Worm (Caenorhabditis elegans) whole organism, L4 larva: ENCODE measurements around the gene mnp-1.

ENCODE experiments used
- F26F4.8 ChIP-seq: fragments of 200-800 bp; sonication (Bioruptor generic); conservative IDR thresholded peaks from 2 replicates; pipeline ENCODE4 v1.3.6; 2022; ENCODE audit warnings: missing genetic modification characterization, missing compliant biosample characterization
- F44E2.7 ChIP-seq: fragments of 200-800 bp; sonication (Bioruptor generic); IDR thresholded peaks from 2 replicates; pipeline ENCODE4 v2.1.2; 2022; ENCODE audit warnings: missing genetic modification characterization, missing compliant biosample characterization
- R02D3.7 ChIP-seq: fragments of 150-350 bp; sonication (generic microtip); optimal IDR thresholded peaks from 3 replicates; lab custom pipeline; 2014; ENCODE audit warnings: missing biosample characterization, missing genetic modification characterization
- T26A8.4 ChIP-seq: fragments of 200-800 bp; sonication (Bioruptor generic); IDR thresholded peaks from 2 replicates; pipeline ENCODE4 v1.3.6; 2022; ENCODE audit warnings: missing genetic modification characterization, missing compliant biosample characterization
- Y105C5A.15 ChIP-seq: fragments of 200-800 bp; sonication (Bioruptor generic); IDR thresholded peaks from 2 replicates; pipeline ENCODE4 v1.3.6; 2022; ENCODE audit warnings: missing genetic modification characterization, missing compliant biosample characterization
- Y48G9A.11 ChIP-seq: fragments of 200-800 bp; sonication (Bioruptor generic); IDR thresholded peaks from 2 replicates; pipeline ENCODE4 v1.3.6; 2022; ENCODE audit warnings: missing genetic modification reagents, missing genetic modification characterization, missing compliant biosample characterization
- aha-1 ChIP-seq: fragments of 150-350 bp; peaks from one replicate; lab custom pipeline; 2014; ENCODE audit warnings: missing biosample characterization, missing genetic modification characterization
- aly-2 ChIP-seq: sonication (generic microtip); optimal IDR thresholded peaks from 2 replicates; lab custom pipeline; 2018; ENCODE audit warnings: missing biosample characterization, missing genetic modification characterization
- attf-4 ChIP-seq: sonication (generic microtip); optimal IDR thresholded peaks from 3 replicates; lab custom pipeline; 2017; ENCODE audit warnings: missing biosample characterization, missing genetic modification characterization
- ceh-28 ChIP-seq: fragments of 150-350 bp; optimal IDR thresholded peaks from 2 replicates; lab custom pipeline; 2014; ENCODE audit warnings: missing biosample characterization, missing genetic modification reagents, missing genetic modification characterization
- ceh-62 ChIP-seq: sonication (generic microtip); optimal IDR thresholded peaks from 2 replicates; lab custom pipeline; 2017; ENCODE audit warnings: missing biosample characterization, missing genetic modification characterization
- ceh-82 ChIP-seq: sonication (generic microtip); optimal IDR thresholded peaks from 2 replicates; lab custom pipeline; 2017; ENCODE audit warnings: missing biosample characterization, missing genetic modification characterization
- ces-1 ChIP-seq: fragments of 150-350 bp; sonication (generic microtip); optimal IDR thresholded peaks from 4 replicates; lab custom pipeline; 2014; ENCODE audit warnings: missing biosample characterization, missing genetic modification reagents, missing genetic modification characterization
- daf-16 ChIP-seq, 3 experiments: sonication (generic microtip); optimal IDR thresholded peaks; 2 replicates each; lab custom pipeline; 2016 to 2017; ENCODE audit warnings: missing genetic modification characterization in 3 of 3, missing genetic modification reagents in 3 of 3, mild to moderate bottlenecking in 2 of 3, missing compliant biosample characterization in 2 of 3, missing biosample characterization in 1 of 3, moderate library complexity in 1 of 3
- daf-8 ChIP-seq: fragments of 200-800 bp; sonication (Bioruptor generic); IDR thresholded peaks from 2 replicates; pipeline ENCODE4 v1.3.6; 2022; ENCODE audit warnings: missing genetic modification characterization, missing compliant biosample characterization
- dmd-9 ChIP-seq: fragments of 200-800 bp; sonication (Bioruptor generic); IDR thresholded peaks from 2 replicates; pipeline ENCODE4 v1.3.6; 2022; ENCODE audit warnings: missing genetic modification reagents, missing genetic modification characterization, missing compliant biosample characterization
- duxl-1 ChIP-seq: sonication (generic microtip); optimal IDR thresholded peaks from 2 replicates; lab custom pipeline; 2016; ENCODE audit warnings: mild to moderate bottlenecking, missing genetic modification characterization, moderate library complexity, missing compliant biosample characterization; ENCODE audit not compliant: poor library complexity
- dve-1 ChIP-seq: sonication (generic microtip); optimal IDR thresholded peaks from 2 replicates; lab custom pipeline; 2017; ENCODE audit warnings: antibody characterized with exemption, mild to moderate bottlenecking, missing genetic modification characterization, missing compliant biosample characterization; ENCODE audit not compliant: insufficient read depth
- egl-27 ChIP-seq: sonication (generic microtip); optimal IDR thresholded peaks from 3 replicates; lab custom pipeline; 2017; ENCODE audit warnings: missing biosample characterization, missing genetic modification reagents, missing genetic modification characterization
- hlh-30 ChIP-seq: sonication (generic microtip); optimal IDR thresholded peaks from 2 replicates; lab custom pipeline; 2017; ENCODE audit warnings: antibody characterized with exemption, mild to moderate bottlenecking, missing genetic modification characterization, missing compliant biosample characterization; ENCODE audit not compliant: insufficient read depth
- hmg-1.1 ChIP-seq: fragments of 200-800 bp; sonication (Bioruptor generic); IDR thresholded peaks from 2 replicates; pipeline ENCODE4 v1.3.6; 2022; ENCODE audit warnings: missing genetic modification reagents, missing genetic modification characterization, missing compliant biosample characterization
- jun-1 ChIP-seq: fragments of 150-350 bp; optimal IDR thresholded peaks from 2 replicates; lab custom pipeline; 2014; ENCODE audit warnings: missing biosample characterization, missing genetic modification reagents, missing genetic modification characterization
- lim-7 ChIP-seq: fragments of 200-800 bp; sonication (Bioruptor generic); IDR thresholded peaks from 2 replicates; pipeline ENCODE4 v1.3.6; 2022; ENCODE audit warnings: missing genetic modification characterization, missing compliant biosample characterization
- lin-15B ChIP-seq: fragments of 150-350 bp; sonication (generic microtip); optimal IDR thresholded peaks from 3 replicates; lab custom pipeline; 2014; ENCODE audit warnings: missing biosample characterization, missing genetic modification characterization
- lir-3 ChIP-seq: sonication (generic microtip); optimal IDR thresholded peaks from 2 replicates; lab custom pipeline; 2016; ENCODE audit warnings: mild to moderate bottlenecking, missing genetic modification characterization, missing compliant biosample characterization
- lsy-2 ChIP-seq, 2 experiments: fragments of 150-350 bp in 1 of 2; sonication (generic microtip) in 1 of 2; optimal IDR thresholded peaks; 2 replicates each; lab custom pipeline; 2014 to 2017; ENCODE audit warnings: missing biosample characterization in 2 of 2, missing genetic modification characterization in 2 of 2
- mdl-1 ChIP-seq, 2 experiments: fragments of 150-350 bp in 1 of 2; sonication (generic microtip) in 1 of 2; optimal IDR thresholded peaks; 2 replicates each; lab custom pipeline; 2014 to 2017; ENCODE audit warnings: missing biosample characterization in 2 of 2, missing genetic modification characterization in 2 of 2
- mxl-3 ChIP-seq: fragments of 200-800 bp; sonication (Bioruptor generic); optimal IDR thresholded peaks from 2 replicates; lab custom pipeline; 2018; ENCODE audit warnings: mild to moderate bottlenecking, missing genetic modification characterization, missing compliant biosample characterization
- nhr-11 ChIP-seq: fragments of 150-350 bp; optimal IDR thresholded peaks from 2 replicates; lab custom pipeline; 2014; ENCODE audit warnings: missing biosample characterization, missing genetic modification characterization
- nhr-111 ChIP-seq: fragments of 200-800 bp; sonication (Bioruptor generic); optimal IDR thresholded peaks from 2 replicates; lab custom pipeline; 2018; ENCODE audit warnings: mild to moderate bottlenecking, missing genetic modification characterization, missing compliant biosample characterization
- nhr-41 ChIP-seq: fragments of 200-800 bp; sonication (Bioruptor generic); IDR thresholded peaks from 2 replicates; pipeline ENCODE4 v1.3.6; 2022; ENCODE audit warnings: missing genetic modification reagents, missing genetic modification characterization, missing compliant biosample characterization
- pha-4 ChIP-seq, 2 experiments: fragments of 150-350 bp in 1 of 2; fragments of 200-800 bp in 1 of 2; sonication (Bioruptor generic) in 1 of 2; IDR thresholded peaks in 1 of 2; optimal IDR thresholded peaks in 1 of 2; 2 replicates each; pipeline versions ENCODE4 v1.3.6 to Lab custom; 2014 to 2022; ENCODE audit warnings: missing genetic modification characterization in 2 of 2, missing genetic modification reagents in 2 of 2, missing biosample characterization in 1 of 2, missing compliant biosample characterization in 1 of 2
- pqm-1 ChIP-seq: sonication (generic microtip); optimal IDR thresholded peaks from 2 replicates; lab custom pipeline; 2017; ENCODE audit warnings: missing biosample characterization, missing genetic modification characterization
- rbr-2 ChIP-seq: sonication (generic microtip); optimal IDR thresholded peaks from 2 replicates; lab custom pipeline; 2016; ENCODE audit warnings: missing genotype, missing genetic modification characterization, missing compliant biosample characterization
- set-16 ChIP-seq: fragments of 200-800 bp; sonication (Bioruptor generic); IDR thresholded peaks from 2 replicates; pipeline ENCODE4 v1.3.6; 2022; ENCODE audit warnings: missing genetic modification reagents, missing genetic modification characterization, missing compliant biosample characterization
- snpc-1.2 ChIP-seq: fragments of 200-800 bp; sonication (Bioruptor generic); IDR thresholded peaks from 2 replicates; pipeline ENCODE4 v1.3.6; 2022; ENCODE audit warnings: missing genetic modification reagents, missing genetic modification characterization, missing compliant biosample characterization
- spr-1 ChIP-seq: sonication (generic microtip); optimal IDR thresholded peaks from 2 replicates; lab custom pipeline; 2016; ENCODE audit warnings: mild to moderate bottlenecking, missing genetic modification characterization, missing compliant biosample characterization
- tra-1 ChIP-seq: fragments of 200-800 bp; sonication (Bioruptor generic); IDR thresholded peaks from 2 replicates; pipeline ENCODE4 v1.3.6; 2022; ENCODE audit warnings: missing genetic modification reagents, missing genetic modification characterization, missing compliant biosample characterization
- unc-130 ChIP-seq: sonication (generic microtip); optimal IDR thresholded peaks from 2 replicates; lab custom pipeline; 2016; ENCODE audit warnings: missing genetic modification reagents, missing genetic modification characterization, missing compliant biosample characterization
- unc-62 ChIP-seq, 3 experiments: fragments of 150-350 bp in 1 of 3; sonication (generic microtip); optimal IDR thresholded peaks in 2 of 3; peaks in 1 of 3; 1 replicate in 1 of 3; 2 replicates in 2 of 3; lab custom pipeline; 2014 to 2017; ENCODE audit warnings: missing biosample characterization in 3 of 3, missing genetic modification characterization in 3 of 3, missing genetic modification reagents in 3 of 3, missing genotype in 1 of 3
- zag-1 ChIP-seq: fragments of 150-350 bp; optimal IDR thresholded peaks from 2 replicates; lab custom pipeline; 2014; ENCODE audit warnings: missing biosample characterization, missing genetic modification characterization
- zip-11 ChIP-seq: fragments of 200-800 bp; sonication (Bioruptor generic); IDR thresholded peaks from 2 replicates; pipeline ENCODE4 v1.3.6; 2022; ENCODE audit warnings: missing genetic modification characterization, missing compliant biosample characterization
- zip-2 ChIP-seq: fragments of 150-350 bp; optimal IDR thresholded peaks from 2 replicates; lab custom pipeline; 2014; ENCODE audit warnings: missing biosample characterization, missing genetic modification characterization
- ztf-11 ChIP-seq: fragments of 150-350 bp; optimal IDR thresholded peaks from 2 replicates; lab custom pipeline; 2014; ENCODE audit warnings: missing biosample characterization, missing genetic modification characterization

mnp-1 gene

ce11 chrIII:4313061-4313962 lies 43.1 kb upstream of the mnp-1 start, which contains the start of the genes evl-14 and dcn-1 (continued):
- TF ChIP-seq ceh-82 (tag; lab: Kevin White, UChicago) (no peak), hlh-30 (tag; lab: Kevin White, UChicago) (peak; percentile 94), Y48G9A.11 (no peak), dmd-9 (GFP tag; lab: Robert Waterston, UW) (no peak), mdl-1 (tag; optimal IDR thresholded peaks at IDR 0.05; lab: Kevin White, UChicago) (peak; percentile 57 to 85), egl-27 (no peak), zag-1 (no peak), jun-1 (no peak), zip-11 (no peak), daf-8 (no peak), ztf-11 (tag; lab: Kevin White, UChicago) (no peak), T26A8.4 (GFP tag; lab: Robert Waterston, UW) (no peak), Y105C5A.15 (no peak), hmg-1.1 (GFP tag; lab: Robert Waterston, UW) (no peak), nhr-111 (no peak), snpc-1.2 (GFP tag; lab: Robert Waterston, UW) (no peak), F26F4.8 (no peak), duxl-1 (tag; lab: Kevin White, UChicago) (no peak), lsy-2 (tag; optimal IDR thresholded peaks at IDR 0.05; lab: Kevin White, UChicago) (peak; percentile 12 to 92), pha-4 (GFP tag; IDR thresholded peaks at IDR 0.05; lab: Robert Waterston, UW) (no peak), pha-4 (tag; optimal IDR thresholded peaks at IDR 0.05; lab: Kevin White, UChicago) (no peak), rbr-2 (peak; percentile 21), nhr-11 (tag; lab: Kevin White, UChicago) (peak; percentile 44), aly-2 (tag; lab: Kevin White, UChicago) (no peak), dve-1 (tag; lab: Kevin White, UChicago) (peak; percentile 92), lim-7 (no peak), tra-1 (GFP tag; lab: Robert Waterston, UW) (no peak), lin-15B (tag; lab: Kevin White, UChicago) (no peak), aha-1 (tag; lab: Kevin White, UChicago) (peak; percentile 73), unc-62 (GFP tag; optimal IDR thresholded peaks at IDR 0.05 in 1 of 2; lab: Kevin White, UChicago) (no peak), unc-62 (tag; optimal IDR thresholded peaks at IDR 0.05; lab: Kevin White, UChicago) (no peak), spr-1 (tag; lab: Kevin White, UChicago) (no peak), R02D3.7 (tag; lab: Kevin White, UChicago) (no peak), ces-1 (GFP tag; lab: Kevin White, UChicago) (no peak), nhr-41 (GFP tag; lab: Robert Waterston, UW) (no peak), ceh-62 (no peak), ceh-28 (tag; lab: Kevin White, UChicago) (peak; percentile 3), zip-2 (tag; lab: Kevin White, UChicago) (no peak), attf-4 (no peak), unc-130 (GFP tag; lab: Kevin White, UChicago) (peak; percentile 46), pqm-1 (tag; lab: Kevin White, UChicago) (no peak), F44E2.7 (GFP tag; lab: Robert Waterston, UW) (no peak), lir-3 (tag; lab: Kevin White, UChicago) (no peak), daf-16 (GFP tag; optimal IDR thresholded peaks at IDR 0.05; lab: Kevin White, UChicago) (no peak), daf-16 (tag; optimal IDR thresholded peaks at IDR 0.05; lab: Kevin White, UChicago) (peak; percentile 71), set-16 (GFP tag; lab: Robert Waterston, UW) (no peak), mxl-3 (GFP tag; lab: Kevin White, UChicago) (no peak)
